Fruit fly (Drosophila melanogaster) whole organism, adult: ENCODE results near the gene Pp1-87B.

Experiments used
- CG1620 ChIP-seq: fragments of 200-800 bp; sonication (Bioruptor generic); optimal IDR thresholded peaks from 2 replicates; lab custom pipeline; 2016; ENCODE audit warnings: missing biosample characterization, missing genetic modification characterization
- CG33017 ChIP-seq: fragments of 200-800 bp; sonication (Bioruptor generic); optimal IDR thresholded peaks from 2 replicates; lab custom pipeline; 2018; ENCODE audit warnings: missing biosample characterization, mild to moderate bottlenecking, missing genetic modification characterization, moderate library complexity
- bab1 ChIP-seq: fragments of 200-800 bp; sonication (Bioruptor generic); optimal IDR thresholded peaks from 3 replicates; lab custom pipeline; 2019; ENCODE audit warnings: missing biosample characterization, mild to moderate bottlenecking, missing genetic modification characterization, moderate library complexity

dm6 chr3R:12425510-12426309, at the start of gene Pp1-87B:
- TF ChIP-seq bab1 (GFP tag; lab: Kevin White, UChicago) (peak; percentile 4), CG33017 (tag; lab: Kevin White, UChicago) (no peak), CG1620 (GFP tag; lab: Kevin White, UChicago) (peak; percentile 40)
